Worm (Caenorhabditis elegans) whole organism, L1 larva: ENCODE results near the gene T05A12.4.
A peak's percentile ranks its signal among the peaks of the same experiment; 100 is the strongest.

Experiments used
- C34B4.2 ChIP-seq: sonication (generic microtip); optimal IDR thresholded peaks from 2 replicates; lab custom pipeline; 2017; ENCODE audit warnings: mild to moderate bottlenecking, missing genetic modification characterization, missing compliant biosample characterization
- F16B12.6 ChIP-seq: fragments of 150-350 bp; optimal IDR thresholded peaks from 2 replicates; lab custom pipeline; 2014; ENCODE audit warnings: missing biosample characterization, missing genetic modification characterization
- Y116A8C.19 ChIP-seq: sonication (generic microtip); optimal IDR thresholded peaks from 2 replicates; lab custom pipeline; 2016; ENCODE audit warnings: missing compliant biosample characterization, missing genetic modification characterization, borderline replicate concordance
- aly-2 ChIP-seq: fragments of 150-350 bp; optimal IDR thresholded peaks from 2 replicates; lab custom pipeline; 2014; ENCODE audit warnings: missing biosample characterization, missing genetic modification characterization
- ama-1 ChIP-seq: fragments of 150-350 bp; optimal IDR thresholded peaks from 2 replicates; lab custom pipeline; 2014
- ceh-8 ChIP-seq: fragments of 200-800 bp; sonication (Bioruptor generic); optimal IDR thresholded peaks from 2 replicates; lab custom pipeline; 2018; ENCODE audit warnings: mild to moderate bottlenecking, missing genetic modification characterization, moderate library complexity, missing compliant biosample characterization
- ces-1 ChIP-seq: fragments of 150-350 bp; optimal IDR thresholded peaks from 2 replicates; lab custom pipeline; 2014; ENCODE audit warnings: missing biosample characterization, missing genetic modification reagents, missing genetic modification characterization
- dpl-1 ChIP-seq, 3 experiments: fragments of 150-350 bp in 2 of 3; sonication (generic microtip) in 1 of 3; optimal IDR thresholded peaks; 2 replicates each; lab custom pipeline; 2014 to 2017; ENCODE audit warnings: missing biosample characterization in 3 of 3, missing genetic modification characterization in 3 of 3, missing genetic modification reagents in 3 of 3
- dsc-1 ChIP-seq: sonication (generic microtip); optimal IDR thresholded peaks from 2 replicates; lab custom pipeline; 2016; ENCODE audit warnings: mild to moderate bottlenecking, missing genetic modification characterization, missing compliant biosample characterization
- efl-1 ChIP-seq, 4 experiments: fragments of 150-350 bp; optimal IDR thresholded peaks in 3 of 4; peaks in 1 of 4; 1 replicate in 1 of 4; 2 replicates in 3 of 4; lab custom pipeline; 2014; ENCODE audit warnings: missing biosample characterization in 2 of 4, missing genetic modification characterization in 2 of 4, missing genetic modification reagents in 2 of 4
- fkh-4 ChIP-seq: sonication (generic microtip); optimal IDR thresholded peaks from 2 replicates; lab custom pipeline; 2016; ENCODE audit warnings: missing compliant biosample characterization, missing genetic modification characterization, borderline replicate concordance
- hpl-2 ChIP-seq: fragments of 150-350 bp; optimal IDR thresholded peaks from 2 replicates; lab custom pipeline; 2014; ENCODE audit warnings: missing biosample characterization, missing genetic modification reagents, missing genetic modification characterization
- irx-1 ChIP-seq: sonication (generic microtip); optimal IDR thresholded peaks from 2 replicates; lab custom pipeline; 2016; ENCODE audit warnings: missing genetic modification characterization, missing compliant biosample characterization
- isw-1 ChIP-seq: fragments of 200-800 bp; sonication (Bioruptor generic); IDR thresholded peaks from 2 replicates; pipeline ENCODE4 v1.3.6; 2022; ENCODE audit warnings: missing genetic modification characterization, missing compliant biosample characterization
- jun-1 ChIP-seq: fragments of 150-350 bp; optimal IDR thresholded peaks from 2 replicates; lab custom pipeline; 2014; ENCODE audit warnings: missing biosample characterization, missing genetic modification reagents, missing genetic modification characterization
- lin-14 ChIP-seq: fragments of 200-800 bp; sonication (Bioruptor generic); optimal IDR thresholded peaks from 2 replicates; lab custom pipeline; 2018; ENCODE audit warnings: mild to moderate bottlenecking, missing genetic modification characterization, moderate library complexity, missing compliant biosample characterization
- lin-15B ChIP-seq: fragments of 150-350 bp; sonication (generic microtip); optimal IDR thresholded peaks from 3 replicates; lab custom pipeline; 2014; ENCODE audit warnings: missing biosample characterization, missing genetic modification characterization
- lin-35 ChIP-seq, 2 experiments: fragments of 150-350 bp; optimal IDR thresholded peaks; 2 replicates each; lab custom pipeline; 2014; ENCODE audit warnings: missing biosample characterization in 2 of 2, missing genetic modification characterization in 2 of 2, missing genetic modification reagents in 2 of 2
- lir-3 ChIP-seq: sonication (generic microtip); optimal IDR thresholded peaks from 2 replicates; lab custom pipeline; 2016; ENCODE audit warnings: mild to moderate bottlenecking, missing genetic modification characterization, moderate library complexity, missing compliant biosample characterization; ENCODE audit not compliant: poor library complexity
- lsy-2 ChIP-seq, 2 experiments: fragments of 150-350 bp; optimal IDR thresholded peaks; 2 replicates each; lab custom pipeline; 2014; ENCODE audit warnings: missing biosample characterization in 2 of 2, missing genetic modification characterization in 2 of 2
- mdl-1 ChIP-seq, 2 experiments: fragments of 150-350 bp; optimal IDR thresholded peaks; 2 replicates each; lab custom pipeline; 2014 to 2017; ENCODE audit warnings: missing biosample characterization in 2 of 2, missing genetic modification characterization in 2 of 2, inconsistent platforms in 1 of 2
- nhr-12 ChIP-seq: sonication (generic microtip); optimal IDR thresholded peaks from 2 replicates; lab custom pipeline; 2017; ENCODE audit warnings: missing biosample characterization, missing genetic modification characterization
- nhr-19 ChIP-seq: fragments of 200-800 bp; sonication (Bioruptor generic); conservative IDR thresholded peaks from 2 replicates; pipeline ENCODE4 v1.3.6; 2022; ENCODE audit warnings: missing genetic modification characterization, missing compliant biosample characterization
- nhr-237 ChIP-seq: fragments of 150-350 bp; optimal IDR thresholded peaks from 2 replicates; lab custom pipeline; 2014; ENCODE audit warnings: missing biosample characterization, missing genetic modification characterization
- nhr-28 ChIP-seq: fragments of 150-350 bp; optimal IDR thresholded peaks from 2 replicates; lab custom pipeline; 2014; ENCODE audit warnings: missing biosample characterization, missing genetic modification characterization
- nhr-71 ChIP-seq: sonication (generic microtip); optimal IDR thresholded peaks from 2 replicates; lab custom pipeline; 2016; ENCODE audit warnings: mild to moderate bottlenecking, missing genetic modification characterization, moderate library complexity, missing compliant biosample characterization
- nhr-76 ChIP-seq: sonication (generic microtip); optimal IDR thresholded peaks from 2 replicates; lab custom pipeline; 2017; ENCODE audit warnings: missing biosample characterization, missing genetic modification characterization
- nhr-84 ChIP-seq: sonication (generic microtip); optimal IDR thresholded peaks from 2 replicates; lab custom pipeline; 2017; ENCODE audit warnings: missing biosample characterization, missing genetic modification characterization
- nhr-90 ChIP-seq: sonication (generic microtip); optimal IDR thresholded peaks from 2 replicates; lab custom pipeline; 2016; ENCODE audit warnings: mild to moderate bottlenecking, missing genetic modification characterization, missing compliant biosample characterization; ENCODE audit not compliant: poor library complexity
- pax-3 ChIP-seq: fragments of 200-800 bp; sonication (Bioruptor generic); optimal IDR thresholded peaks from 2 replicates; lab custom pipeline; 2018; ENCODE audit warnings: mild to moderate bottlenecking, missing genetic modification characterization, moderate library complexity, missing compliant biosample characterization
- pqm-1 ChIP-seq: sonication (generic microtip); optimal IDR thresholded peaks from 3 replicates; lab custom pipeline; 2017; ENCODE audit warnings: missing biosample characterization, missing genetic modification characterization
- rnt-1 ChIP-seq: sonication (generic microtip); optimal IDR thresholded peaks from 2 replicates; lab custom pipeline; 2016; ENCODE audit warnings: mild to moderate bottlenecking, missing genetic modification characterization, moderate library complexity, missing compliant biosample characterization
- skn-1 ChIP-seq: fragments of 150-350 bp; optimal IDR thresholded peaks from 2 replicates; lab custom pipeline; 2014; ENCODE audit warnings: missing biosample characterization, missing genetic modification characterization
- snu-23 ChIP-seq: sonication (generic microtip); optimal IDR thresholded peaks from 2 replicates; lab custom pipeline; 2016; ENCODE audit warnings: missing genetic modification characterization, missing compliant biosample characterization
- sup-37 ChIP-seq: fragments of 200-800 bp; sonication (Bioruptor generic); optimal IDR thresholded peaks from 2 replicates; lab custom pipeline; 2018; ENCODE audit warnings: mild to moderate bottlenecking, missing genetic modification characterization, missing compliant biosample characterization
- swsn-7 ChIP-seq: sonication (generic microtip); optimal IDR thresholded peaks from 2 replicates; lab custom pipeline; 2016; ENCODE audit warnings: missing genetic modification characterization, missing compliant biosample characterization
- tlp-1 ChIP-seq: fragments of 150-350 bp; optimal IDR thresholded peaks from 2 replicates; lab custom pipeline; 2014; ENCODE audit warnings: missing biosample characterization, missing genetic modification characterization
- unc-130 ChIP-seq: fragments of 150-350 bp; optimal IDR thresholded peaks from 2 replicates; lab custom pipeline; 2017; ENCODE audit warnings: missing biosample characterization, missing genetic modification characterization, inconsistent platforms
- unc-98 ChIP-seq: fragments of 200-800 bp; sonication (Bioruptor generic); IDR thresholded peaks from 2 replicates; pipeline ENCODE4 v1.3.6; 2022; ENCODE audit warnings: missing genetic modification characterization, missing compliant biosample characterization
- xbp-1 ChIP-seq: sonication (generic microtip); optimal IDR thresholded peaks from 2 replicates; lab custom pipeline; 2016; ENCODE audit warnings: missing genetic modification characterization, missing compliant biosample characterization

Gene T05A12.4

ce11 chrIV:6904606-6905005, 16.9 kb downstream of the T05A12.4 start:
- TF ChIP-seq lin-15B (tag; lab: Kevin White, UChicago) (no peak), nhr-76 (tag; lab: Kevin White, UChicago) (no peak), xbp-1 (tag; lab: Kevin White, UChicago) (no peak), hpl-2 (GFP tag; lab: Kevin White, UChicago) (no peak), F16B12.6 (no peak), jun-1 (tag; lab: Kevin White, UChicago) (no peak), unc-130 (tag; lab: Kevin White, UChicago) (no peak), lir-3 (tag; lab: Kevin White, UChicago) (no peak), nhr-84 (tag; lab: Kevin White, UChicago) (no peak), dsc-1 (tag; lab: Kevin White, UChicago) (no peak), isw-1 (no peak)

- no peak for TF ChIP-seq pax-3 (tag; lab: Kevin White, UChicago)
- TF ChIP-seq nhr-237, result no peak
- no peak for TF ChIP-seq nhr-28 (tag; lab: Kevin White, UChicago)
- no peak for TF ChIP-seq swsn-7 (tag; lab: Kevin White, UChicago)
- TF ChIP-seq nhr-90 (tag; lab: Kevin White, UChicago), result no peak
- no peak for TF ChIP-seq ama-1 (lab: Kevin White, UChicago)
- no peak for TF ChIP-seq ces-1
Measured at ce11 chrIV:6905428-6905827, 17.7 kb downstream of the T05A12.4 start.

ce11 chrIV:6905947-6906489, 18.3 kb downstream of the T05A12.4 start, which contains the start of the genes T22D1.17 and T22D1.8:
TSS of gene T22D1.17 (plus strand) at chrIV:6905997.
TSS of gene T22D1.8 (minus strand) at chrIV:6906348.
- peak; percentile 60 for TF ChIP-seq aly-2 (tag; lab: Kevin White, UChicago)
- TF ChIP-seq fkh-4 (tag; lab: Kevin White, UChicago), result no peak

ce11 chrIV:6907487-6907886, 19.7 kb downstream of the T05A12.4 start:
- TF ChIP-seq ceh-8, result peak; percentile 55
- no peak for TF ChIP-seq mdl-1 (tag; optimal IDR thresholded peaks at IDR 0.05; lab: Kevin White, UChicago)

- peak; percentile 33 for TF ChIP-seq rnt-1 (tag; lab: Kevin White, UChicago)
- no peak for TF ChIP-seq tlp-1 (tag; lab: Kevin White, UChicago)
- TF ChIP-seq dpl-1 (GFP tag; optimal IDR thresholded peaks at IDR 0.05; lab: Kevin White, UChicago), result peak; percentile 15 to 61 (median 53)
- no peak for TF ChIP-seq nhr-76 (tag; lab: Kevin White, UChicago)
- TF ChIP-seq lin-15B (tag; lab: Kevin White, UChicago), result peak; percentile 9
- peak; percentile 45 for TF ChIP-seq xbp-1 (tag; lab: Kevin White, UChicago)
- peak; percentile 100 for TF ChIP-seq skn-1 (tag; lab: Kevin White, UChicago)
- peak; percentile 55 to 68 for TF ChIP-seq lin-35 (GFP tag; optimal IDR thresholded peaks at IDR 0.05; lab: Kevin White, UChicago)
- no peak for TF ChIP-seq nhr-12
- peak; percentile 34 to 65 for TF ChIP-seq lsy-2 (tag; optimal IDR thresholded peaks at IDR 0.05; lab: Kevin White, UChicago)
- no peak for TF ChIP-seq nhr-28 (tag; lab: Kevin White, UChicago)
- TF ChIP-seq unc-98, result no peak
- TF ChIP-seq nhr-71 (tag; lab: Kevin White, UChicago), result peak; percentile 16
- TF ChIP-seq irx-1 (tag; lab: Kevin White, UChicago), result no peak
- TF ChIP-seq lin-14 (GFP tag; lab: Kevin White, UChicago), result no peak
- peak; percentile 10; the same call in 1 of the 2 replicates for TF ChIP-seq isw-1
- no peak for TF ChIP-seq nhr-19 (GFP tag; lab: Robert Waterston, UW)
- peak; percentile 40 for TF ChIP-seq snu-23
- no peak for TF ChIP-seq lir-3 (tag; lab: Kevin White, UChicago)
- no peak for TF ChIP-seq sup-37 (GFP tag; lab: Kevin White, UChicago)
- TF ChIP-seq Y116A8C.19 (tag; lab: Kevin White, UChicago), result no peak
- peak; percentile 48 to 53 for TF ChIP-seq efl-1 (optimal IDR thresholded peaks at IDR 0.05; lab: Kevin White, UChicago)
- TF ChIP-seq efl-1 (GFP tag; optimal IDR thresholded peaks at IDR 0.05 in 1 of 2; lab: Kevin White, UChicago), result peak; percentile 60 to 90
- TF ChIP-seq pqm-1 (tag; lab: Kevin White, UChicago), result no peak
- no peak for TF ChIP-seq C34B4.2 (tag; lab: Kevin White, UChicago)
Measured at ce11 chrIV:6909863-6910733, 22.4 kb downstream of the T05A12.4 start, which contains the start of the genes rpn-1 and ribo-1. TSS of gene rpn-1 (minus strand) at chrIV:6909913. TSS of gene ribo-1 (plus strand) at chrIV:6910683.
